Fruit fly (Drosophila melanogaster) whole organism, embryonic: ENCODE measurements around the gene Nxf3.

Experiments
- ATbp ChIP-seq: fragments of 200-800 bp; sonication (Bioruptor generic); optimal IDR thresholded peaks from 2 replicates; lab custom pipeline; 2017; ENCODE audit warnings: missing biosample characterization, mild to moderate bottlenecking, missing genetic modification characterization, missing genetic modification reagents
- C15 ChIP-seq: fragments of 200-800 bp; sonication (Bioruptor generic); IDR thresholded peaks from 3 replicates; pipeline ENCODE4 v1.3.6; 2022; ENCODE audit warnings: missing biosample characterization, missing genetic modification characterization
- CG10147 ChIP-seq: fragments of 200-800 bp; sonication (Bioruptor generic); optimal IDR thresholded peaks from 2 replicates; lab custom pipeline; 2019; ENCODE audit warnings: missing biosample characterization, mild to moderate bottlenecking, missing genetic modification characterization, moderate library complexity
- CG10267 ChIP-seq: fragments of 200-800 bp; sonication (Bioruptor generic); optimal IDR thresholded peaks from 2 replicates; lab custom pipeline; 2018; ENCODE audit warnings: missing biosample characterization, mild to moderate bottlenecking, missing genetic modification characterization, moderate library complexity
- CG10979 ChIP-seq: fragments of 200-800 bp; sonication (Bioruptor generic); optimal IDR thresholded peaks from 2 replicates; lab custom pipeline; 2018; ENCODE audit warnings: missing biosample characterization, mild to moderate bottlenecking, missing genetic modification characterization, moderate library complexity
- CG11093 ChIP-seq: fragments of 200-800 bp; sonication (Bioruptor generic); IDR thresholded peaks from 3 replicates; pipeline ENCODE4 v1.3.6; 2022; ENCODE audit warnings: missing biosample characterization, missing genetic modification characterization
- CG11695 ChIP-seq: fragments of 200-800 bp; sonication (Bioruptor generic); IDR thresholded peaks from 3 replicates; pipeline ENCODE4 v1.3.6; 2022; ENCODE audit warnings: missing biosample characterization, missing genetic modification characterization
- CG12155 ChIP-seq: fragments of 200-800 bp; sonication (Bioruptor generic); optimal IDR thresholded peaks from 3 replicates; lab custom pipeline; 2016; ENCODE audit warnings: missing biosample characterization, missing genetic modification characterization
- CG12744 ChIP-seq: fragments of 200-800 bp; sonication (Bioruptor generic); optimal IDR thresholded peaks from 2 replicates; lab custom pipeline; 2016; ENCODE audit warnings: missing biosample characterization, missing genetic modification characterization
- CG14050 ChIP-seq: fragments of 200-800 bp; sonication (Bioruptor generic); IDR thresholded peaks from 3 replicates; pipeline ENCODE4 v1.3.6; 2022; ENCODE audit warnings: missing biosample characterization, missing genetic modification characterization
- CG14710 ChIP-seq: fragments of 200-800 bp; sonication (Bioruptor generic); optimal IDR thresholded peaks from 3 replicates; lab custom pipeline; 2019; ENCODE audit warnings: missing biosample characterization, mild to moderate bottlenecking, missing genetic modification characterization, moderate library complexity
- CG17361 ChIP-seq: fragments of 200-800 bp; sonication (Bioruptor generic); IDR thresholded peaks from 3 replicates; pipeline ENCODE4 v1.3.6; 2022; ENCODE audit warnings: missing biosample characterization, missing genetic modification characterization
- CG1832 ChIP-seq: fragments of 200-800 bp; sonication (Bioruptor generic); optimal IDR thresholded peaks from 2 replicates; lab custom pipeline; 2017; ENCODE audit warnings: missing biosample characterization, mild to moderate bottlenecking, missing genetic modification characterization, inconsistent platforms
- CG2678 ChIP-seq: fragments of 200-800 bp; sonication (Bioruptor generic); optimal IDR thresholded peaks from 3 replicates; lab custom pipeline; 2019; ENCODE audit warnings: missing biosample characterization, mild to moderate bottlenecking, missing genetic modification characterization, moderate library complexity
- CG31365 ChIP-seq: fragments of 200-800 bp; sonication (Bioruptor generic); optimal IDR thresholded peaks from 2 replicates; lab custom pipeline; 2018; ENCODE audit warnings: missing biosample characterization, mild to moderate bottlenecking, missing genetic modification characterization
- CG33213 ChIP-seq: fragments of 200-800 bp; sonication (Bioruptor generic); optimal IDR thresholded peaks from 3 replicates; lab custom pipeline; 2016; ENCODE audit warnings: missing biosample characterization, missing genetic modification characterization
- CG5180 ChIP-seq: fragments of 200-800 bp; sonication (Bioruptor generic); optimal IDR thresholded peaks from 3 replicates; lab custom pipeline; 2017; ENCODE audit warnings: missing biosample characterization, missing genetic modification characterization, mild to moderate bottlenecking, moderate library complexity, missing genetic modification reagents
- CG5953 ChIP-seq: fragments of 200-800 bp; sonication (Bioruptor generic); IDR thresholded peaks from 2 replicates; pipeline ENCODE4 v1.3.6; 2022; ENCODE audit warnings: missing biosample characterization, missing genetic modification characterization
- CG8359 ChIP-seq: fragments of 200-800 bp; sonication (Bioruptor generic); optimal IDR thresholded peaks from 2 replicates; lab custom pipeline; 2017; ENCODE audit warnings: missing biosample characterization, mild to moderate bottlenecking, missing genetic modification characterization, borderline replicate concordance
- Dbx ChIP-seq: fragments of 200-800 bp; sonication (Bioruptor generic); IDR thresholded peaks from 3 replicates; pipeline ENCODE4 v1.3.6; 2022; ENCODE audit warnings: missing biosample characterization, missing genetic modification characterization
- Dip2 ChIP-seq: fragments of 200-800 bp; sonication (Bioruptor generic); IDR thresholded peaks from 2 replicates; pipeline ENCODE4 v1.3.6; 2022; ENCODE audit warnings: missing biosample characterization, missing genetic modification characterization
- Dp ChIP-seq: fragments of 200-800 bp; sonication (Bioruptor generic); optimal IDR thresholded peaks from 2 replicates; lab custom pipeline; 2018; ENCODE audit warnings: missing biosample characterization, mild to moderate bottlenecking, missing genetic modification characterization, moderate library complexity
- Jarid2 ChIP-seq: fragments of 200-800 bp; sonication (Bioruptor generic); optimal IDR thresholded peaks from 3 replicates; lab custom pipeline; 2017; ENCODE audit warnings: mild to moderate bottlenecking, missing biosample characterization, missing genetic modification reagents, missing genetic modification characterization
- MESR4 ChIP-seq: fragments of 200-800 bp; sonication (Bioruptor generic); optimal IDR thresholded peaks from 2 replicates; lab custom pipeline; 2018; ENCODE audit warnings: missing biosample characterization, mild to moderate bottlenecking, missing genetic modification characterization, moderate library complexity
- MTF-1 ChIP-seq: fragments of 200-800 bp; sonication (Bioruptor generic); optimal IDR thresholded peaks from 2 replicates; lab custom pipeline; 2018; ENCODE audit warnings: missing biosample characterization, mild to moderate bottlenecking, missing genetic modification characterization, borderline replicate concordance
- NfI ChIP-seq: fragments of 200-800 bp; sonication (Bioruptor generic); optimal IDR thresholded peaks from 3 replicates; lab custom pipeline; 2018; ENCODE audit warnings: missing biosample characterization, mild to moderate bottlenecking, missing genetic modification characterization, moderate library complexity
- Side ChIP-seq: fragments of 200-800 bp; sonication (Bioruptor generic); optimal IDR thresholded peaks from 2 replicates; lab custom pipeline; 2016; ENCODE audit warnings: missing biosample characterization, missing genetic modification characterization
- Sox100B ChIP-seq: fragments of 200-800 bp; sonication (Bioruptor generic); optimal IDR thresholded peaks from 3 replicates; lab custom pipeline; 2018; ENCODE audit warnings: missing biosample characterization, mild to moderate bottlenecking, missing genetic modification characterization
- Vsx1 ChIP-seq: fragments of 200-800 bp; sonication (Bioruptor generic); optimal IDR thresholded peaks from 2 replicates; lab custom pipeline; 2017; ENCODE audit warnings: missing biosample characterization, mild to moderate bottlenecking, missing genetic modification characterization, missing genetic modification reagents
- ab ChIP-seq: fragments of 200-800 bp; sonication (Bioruptor generic); optimal IDR thresholded peaks from 2 replicates; lab custom pipeline; 2016; ENCODE audit warnings: missing biosample characterization, missing genetic modification characterization
- ci ChIP-seq: fragments of 200-800 bp; sonication (Bioruptor generic); IDR thresholded peaks from 3 replicates; pipeline ENCODE4 v1.3.6; 2022; ENCODE audit warnings: missing biosample characterization, missing genetic modification characterization
- crp ChIP-seq, 2 experiments: fragments of 200-800 bp; sonication (Bioruptor generic); optimal IDR thresholded peaks; 2 replicates in 1 of 2; 3 replicates in 1 of 2; lab custom pipeline; 2017; ENCODE audit warnings: missing biosample characterization in 2 of 2, missing genetic modification characterization in 2 of 2, mild to moderate bottlenecking in 1 of 2, moderate library complexity in 1 of 2
- dysf ChIP-seq: fragments of 200-800 bp; sonication (Bioruptor generic); IDR thresholded peaks from 3 replicates; pipeline ENCODE4 v1.3.6; 2022; ENCODE audit warnings: missing biosample characterization, missing genetic modification characterization
- esg ChIP-seq: fragments of 200-800 bp; sonication (Bioruptor generic); conservative IDR thresholded peaks from 2 replicates; pipeline ENCODE4 v1.3.6; 2022; ENCODE audit warnings: missing biosample characterization, missing genetic modification characterization
- fu2 ChIP-seq: fragments of 200-800 bp; sonication (Bioruptor generic); optimal IDR thresholded peaks from 2 replicates; lab custom pipeline; 2016; ENCODE audit warnings: missing biosample characterization, missing genetic modification characterization
- gcm2 ChIP-seq: fragments of 200-800 bp; sonication (Bioruptor generic); optimal IDR thresholded peaks from 2 replicates; lab custom pipeline; 2016; ENCODE audit warnings: missing biosample characterization, missing genetic modification characterization
- grau ChIP-seq: fragments of 200-800 bp; optimal IDR thresholded peaks from 3 replicates; lab custom pipeline; 2019; ENCODE audit warnings: missing biosample characterization, mild to moderate bottlenecking, missing genetic modification characterization, moderate library complexity
- gt ChIP-seq: fragments of 200-800 bp; sonication (Bioruptor generic); IDR thresholded peaks from 2 replicates; pipeline ENCODE4 v1.3.6; 2022; ENCODE audit warnings: missing biosample characterization, missing genetic modification characterization
- ham ChIP-seq: fragments of 200-800 bp; sonication (Bioruptor generic); IDR thresholded peaks from 2 replicates; pipeline ENCODE4 v1.3.6; 2022; ENCODE audit warnings: missing biosample characterization, missing genetic modification characterization
- hb ChIP-seq: fragments of 200-800 bp; sonication (Bioruptor generic); IDR thresholded peaks from 3 replicates; pipeline ENCODE4 v1.3.6; 2022; ENCODE audit warnings: missing biosample characterization, missing genetic modification characterization; ENCODE audit not compliant: partially characterized antibody
- inv ChIP-seq: fragments of 200-800 bp; sonication (Bioruptor generic); IDR thresholded peaks from 2 replicates; pipeline ENCODE4 v1.3.6; 2022; ENCODE audit warnings: missing biosample characterization, missing genetic modification characterization; ENCODE audit not compliant: partially characterized antibody
- lab ChIP-seq: fragments of 200-800 bp; sonication (Bioruptor generic); optimal IDR thresholded peaks from 3 replicates; lab custom pipeline; 2017; ENCODE audit warnings: missing biosample characterization, missing genetic modification characterization, mild to moderate bottlenecking, moderate library complexity, missing genetic modification reagents
- odd ChIP-seq: fragments of 200-800 bp; sonication (Bioruptor generic); optimal IDR thresholded peaks from 2 replicates; lab custom pipeline; 2017; ENCODE audit warnings: missing biosample characterization, mild to moderate bottlenecking, missing genetic modification characterization
- row ChIP-seq: fragments of 200-800 bp; sonication (Bioruptor generic); IDR thresholded peaks from 3 replicates; pipeline ENCODE4 v1.3.6; 2022; ENCODE audit warnings: missing biosample characterization, missing genetic modification characterization
- tgo ChIP-seq: fragments of 200-800 bp; sonication (Bioruptor generic); IDR thresholded peaks from 3 replicates; pipeline ENCODE4 v1.3.6; 2022; ENCODE audit warnings: missing biosample characterization, missing genetic modification characterization
- tll ChIP-seq, 2 experiments: fragments of 200-800 bp in 1 of 2; fragments of >200 bp in 1 of 2; sonication (Bioruptor generic) in 1 of 2; optimal IDR thresholded peaks; 2 replicates each; lab custom pipeline; 2017 to 2019; ENCODE audit warnings: missing biosample characterization in 2 of 2, missing genetic modification characterization in 2 of 2, mild to moderate bottlenecking in 1 of 2, moderate library complexity in 1 of 2
- trh ChIP-seq: fragments of 200-800 bp; sonication (Bioruptor generic); optimal IDR thresholded peaks from 2 replicates; lab custom pipeline; 2016; ENCODE audit warnings: missing biosample characterization, missing genetic modification characterization
- zen ChIP-seq: fragments of 200-800 bp; sonication (Bioruptor generic); optimal IDR thresholded peaks from 3 replicates; lab custom pipeline; 2018; ENCODE audit warnings: missing biosample characterization, mild to moderate bottlenecking, missing genetic modification characterization, moderate library complexity

Nxf3 gene

DNA sequence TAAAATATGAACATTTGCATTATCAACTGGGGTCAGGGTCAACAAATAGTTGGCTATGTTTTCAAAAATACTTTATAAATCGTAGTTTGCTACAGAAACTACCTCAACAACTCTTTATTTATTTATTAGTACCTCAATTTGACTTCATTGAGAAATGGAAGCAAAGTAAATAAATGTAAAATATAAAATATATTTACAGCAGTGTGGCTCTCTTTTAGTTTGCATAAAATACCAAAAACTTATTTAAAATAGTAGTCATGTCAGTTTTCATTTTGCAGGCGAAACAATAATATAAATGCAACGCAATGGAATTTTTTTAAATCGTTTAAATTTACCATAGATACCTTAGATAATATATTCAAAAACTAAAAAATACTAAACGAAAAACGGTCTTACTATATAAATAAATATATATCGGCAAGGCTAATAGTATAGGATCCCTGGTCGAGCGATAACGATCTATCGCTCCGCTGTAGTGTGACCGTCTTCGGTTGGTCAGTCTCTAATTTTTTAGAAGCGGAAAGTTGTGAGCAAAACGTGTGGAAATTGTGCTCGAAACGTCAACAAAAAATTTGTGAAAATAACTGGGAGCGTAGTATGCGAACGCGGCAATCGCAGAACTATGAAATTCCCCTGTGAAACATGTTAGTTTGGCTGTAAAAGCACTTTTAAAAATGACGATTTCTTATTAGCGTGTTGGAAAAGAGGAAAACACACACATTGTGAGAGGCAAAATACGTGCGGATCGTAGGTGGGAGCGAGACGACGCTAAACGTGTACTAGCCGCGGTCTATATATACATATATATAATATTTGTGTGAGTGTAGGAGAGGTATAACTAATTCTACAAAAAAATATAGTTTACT is 36.9 kb downstream of the Nxf3 start, which contains the start of the genes Nprl3 and upSET (continued):
- peak; percentile 8 for TF ChIP-seq Sox100B (GFP tag; lab: Kevin White, UChicago)
- TF ChIP-seq inv = peak; percentile 86
- no peak for TF ChIP-seq CG14050 (GFP tag; lab: Robert Waterston, UW)
- TF ChIP-seq ab (GFP tag; lab: Kevin White, UChicago) = no peak
- TF ChIP-seq NfI (GFP tag; lab: Kevin White, UChicago) = peak; percentile 8
- TF ChIP-seq row (GFP tag; lab: Robert Waterston, UW) = peak; percentile 54
- TF ChIP-seq CG5953 (GFP tag; lab: Robert Waterston, UW) = no peak
- no peak for TF ChIP-seq CG11093 (GFP tag; lab: Robert Waterston, UW)
- TF ChIP-seq CG11695 (GFP tag; lab: Robert Waterston, UW) = no peak
- no peak; the same call in 2 of the 3 replicates for TF ChIP-seq ci (GFP tag; lab: Robert Waterston, UW)
- TF ChIP-seq Dp = peak; percentile 35
- peak; percentile 73 for TF ChIP-seq CG14710 (tag; lab: Kevin White, UChicago)
- TF ChIP-seq MTF-1 (GFP tag; lab: Kevin White, UChicago) = no peak
- no peak for TF ChIP-seq gcm2 (GFP tag; lab: Kevin White, UChicago)
- TF ChIP-seq trh = no peak
- peak; percentile 33 for TF ChIP-seq Jarid2 (GFP tag; lab: Kevin White, UChicago)
- no peak for TF ChIP-seq odd
- peak; percentile 14 for TF ChIP-seq CG2678 (tag; lab: Kevin White, UChicago)
- TF ChIP-seq dysf (GFP tag; lab: Robert Waterston, UW) = no peak
- no peak for TF ChIP-seq Side (GFP tag; lab: Kevin White, UChicago)
- TF ChIP-seq CG33213 = peak; percentile 3
- peak; percentile 6 for TF ChIP-seq CG10147 (GFP tag; lab: Kevin White, UChicago)
- no peak for TF ChIP-seq gt (GFP tag; lab: Robert Waterston, UW)
- no peak for TF ChIP-seq C15 (GFP tag; lab: Robert Waterston, UW)
- no peak for TF ChIP-seq tll (GFP tag; optimal IDR thresholded peaks at IDR 0.05; lab: Kevin White, UChicago)
- no peak for TF ChIP-seq Vsx1 (GFP tag; lab: Kevin White, UChicago)
- TF ChIP-seq CG12744 (GFP tag; lab: Kevin White, UChicago) = no peak
- TF ChIP-seq CG5180 (GFP tag; lab: Kevin White, UChicago) = no peak
- peak; percentile 55 for TF ChIP-seq zen (tag; lab: Kevin White, UChicago)
- no peak for TF ChIP-seq CG12155 (GFP tag; lab: Kevin White, UChicago)
- peak in 1 of 2 experiments; percentile 26 for TF ChIP-seq crp (GFP tag; optimal IDR thresholded peaks at IDR 0.05; lab: Kevin White, UChicago)
- no peak for TF ChIP-seq CG31365 (tag; lab: Kevin White, UChicago)
- peak; percentile 63 for TF ChIP-seq CG1832 (GFP tag; lab: Kevin White, UChicago)
- TF ChIP-seq CG10267 (tag; lab: Kevin White, UChicago) = peak; percentile 63
- TF ChIP-seq CG8359 (GFP tag; lab: Kevin White, UChicago) = no peak
- TF ChIP-seq hb (GFP tag; lab: Robert Waterston, UW) = peak; percentile 83
- 0 out of 3 replicates have a peak, but pooled peaks have one; percentile 37 for TF ChIP-seq Dbx (GFP tag; lab: Robert Waterston, UW)
- TF ChIP-seq tgo = no peak
- no peak for TF ChIP-seq ham (GFP tag; lab: Robert Waterston, UW)
- peak; percentile 22 for TF ChIP-seq grau
- no peak for TF ChIP-seq fu2 (GFP tag; lab: Kevin White, UChicago)
- TF ChIP-seq ATbp (GFP tag; lab: Kevin White, UChicago) = no peak
- no peak for TF ChIP-seq CG10979 (tag; lab: Kevin White, UChicago)
- peak; percentile 40 for TF ChIP-seq MESR4
- TF ChIP-seq esg = no peak
- peak; percentile 45 for TF ChIP-seq lab
- TF ChIP-seq CG17361 = peak; percentile 63; the same call in 2 of the 3 replicates
- TF ChIP-seq Dip2 = no peak
